Worm (Caenorhabditis elegans) whole organism, L2 larva: ENCODE results near the gene B0524.5.

Experiments
- ceh-82 ChIP-seq: fragments of 150-350 bp; optimal IDR thresholded peaks from 2 replicates; lab custom pipeline; 2014; ENCODE audit warnings: missing biosample characterization, missing genetic modification characterization
- nhr-11 ChIP-seq: fragments of 150-350 bp; optimal IDR thresholded peaks from 2 replicates; lab custom pipeline; 2014; ENCODE audit warnings: missing biosample characterization, missing genetic modification characterization
- zag-1 ChIP-seq: fragments of 150-350 bp; optimal IDR thresholded peaks from 2 replicates; lab custom pipeline; 2014; ENCODE audit warnings: missing biosample characterization, missing genetic modification characterization

DNA sequence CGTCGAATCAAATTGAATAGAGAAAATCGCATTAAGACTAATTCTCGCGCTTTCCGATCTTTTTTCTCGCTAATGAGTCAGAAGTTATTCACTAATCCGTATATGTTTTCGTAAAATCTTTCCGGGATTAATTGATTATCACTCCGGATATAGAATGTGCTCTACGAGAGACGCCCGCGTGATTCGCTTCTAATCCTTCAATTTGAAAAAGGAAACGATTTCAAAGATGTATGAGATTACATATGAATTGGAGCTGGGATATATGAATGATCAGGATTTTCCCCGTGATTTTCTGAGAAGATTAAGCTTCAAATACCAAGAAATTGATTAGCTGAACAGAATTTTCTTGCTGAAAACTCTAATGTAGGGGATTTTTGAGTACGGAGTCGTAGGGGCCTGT lies 28.8 kb upstream of the B0524.5 start:
- no peak for TF ChIP-seq ceh-82 (tag; lab: Kevin White, UChicago)
- TF ChIP-seq nhr-11 (tag; lab: Kevin White, UChicago), result no peak
- no peak for TF ChIP-seq zag-1
